Worm (Caenorhabditis elegans): ENCODE data around the gene ZC132.11.

Gene ZC132.11

DNA sequence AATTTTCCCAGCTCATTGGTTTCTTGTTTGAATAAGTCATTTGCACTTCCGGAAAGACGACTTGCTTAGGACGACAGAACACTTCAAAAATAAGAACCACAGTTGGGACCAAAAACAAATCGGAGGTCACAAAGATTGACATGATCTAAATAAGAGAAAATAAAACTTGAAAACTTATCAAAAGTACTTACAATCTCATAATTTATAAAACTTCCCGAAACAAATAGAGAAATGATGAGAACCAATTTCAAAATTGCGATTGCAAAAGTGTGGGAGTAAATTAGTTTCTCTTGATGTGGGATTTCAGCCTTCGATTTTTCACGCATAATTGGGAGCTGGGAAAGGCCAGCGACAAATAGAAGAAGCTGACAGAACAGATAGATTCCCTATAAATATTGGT is at the start of gene ZC132.11:
TSS of gene ZC132.11 (minus strand) at position 101 of the 400 bp plus-strand sequence.
- TF ChIP-seq nhr-12 (tag; optimal IDR thresholded peaks at IDR 0.05) (no peak), Y116A8C.19 (tag; optimal IDR thresholded peaks at IDR 0.05; ENCODE audit: borderline replicate concordance) (no peak), sox-4 (tag; optimal IDR thresholded peaks at IDR 0.05) (no peak), egl-27 (tag; optimal IDR thresholded peaks at IDR 0.05) (no peak), pax-3 (tag; optimal IDR thresholded peaks at IDR 0.05) (no peak), unc-86 (tag; optimal IDR thresholded peaks at IDR 0.05) (no peak)

DNA sequence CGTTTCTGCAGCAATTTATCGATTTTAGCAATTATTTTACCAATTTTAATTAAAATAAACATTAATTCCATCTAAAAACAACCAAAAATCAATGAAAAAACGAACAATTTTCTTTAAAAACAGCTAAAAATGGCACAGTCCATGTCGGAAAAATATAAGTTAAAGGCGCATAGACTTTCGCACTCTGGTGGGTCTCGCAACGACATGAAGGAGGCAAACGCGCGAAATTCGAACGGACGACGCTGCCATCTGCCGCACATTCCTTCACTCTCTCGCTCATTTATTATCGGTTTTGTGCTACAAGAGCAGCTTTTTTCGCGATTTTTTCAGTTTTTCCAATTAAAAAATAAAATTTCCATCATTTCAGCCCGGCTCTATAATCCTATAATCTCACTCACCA is 48.3 kb upstream of the ZC132.11 start, which contains the start of gene mcm-7:
TSS of gene mcm-7 (plus strand) at position 368 of the 400 bp plus-strand sequence.
- TF ChIP-seq unc-130 (tag; optimal IDR thresholded peaks at IDR 0.05) (peak; percentile 43), hlh-4 (tag; optimal IDR thresholded peaks at IDR 0.05) (no peak), grh-1 (GFP tag; IDR thresholded peaks at IDR 0.05) (peak; percentile 14; the same call in 1 of the 2 replicates), lin-13 (GFP tag; optimal IDR thresholded peaks at IDR 0.05) (peak; percentile 16), dsc-1 (tag; optimal IDR thresholded peaks at IDR 0.05) (peak; percentile 12), efl-1 (optimal IDR thresholded peaks at IDR 0.05) (peak; percentile 95 to 96), efl-1 (GFP tag; optimal IDR thresholded peaks at IDR 0.05 in 1 of 2) (peak; percentile 96 to 100), lin-39 (tag; optimal IDR thresholded peaks at IDR 0.05) (no peak), fkh-10 (GFP tag; optimal IDR thresholded peaks at IDR 0.05) (no peak), nhr-84 (tag; optimal IDR thresholded peaks at IDR 0.05) (no peak), nhr-77 (tag; optimal IDR thresholded peaks at IDR 0.05) (peak; percentile 46), skn-1 (tag; optimal IDR thresholded peaks at IDR 0.05) (peak; percentile 52), zip-4 (GFP tag; optimal IDR thresholded peaks at IDR 0.05) (no peak), hlh-17 (GFP tag; optimal IDR thresholded peaks at IDR 0.05; ENCODE audit: borderline replicate concordance) (no peak), swsn-7 (tag; optimal IDR thresholded peaks at IDR 0.05) (peak; percentile 38), C16A3.4 (tag; optimal IDR thresholded peaks at IDR 0.05) (peak; percentile 85), nhr-11 (tag; optimal IDR thresholded peaks at IDR 0.05) (no peak), Y116A8C.19 (tag; optimal IDR thresholded peaks at IDR 0.05; ENCODE audit: borderline replicate concordance) (no peak), nhr-90 (tag; optimal IDR thresholded peaks at IDR 0.05; ENCODE audit: poor library complexity) (peak; percentile 19), sup-37 (GFP tag; optimal IDR thresholded peaks at IDR 0.05) (no peak), lin-14 (GFP tag; optimal IDR thresholded peaks at IDR 0.05) (peak; percentile 38), ceh-88 (GFP tag; IDR thresholded peaks at IDR 0.05) (no peak), zag-1 (tag; optimal IDR thresholded peaks at IDR 0.05) (no peak), irx-1 (tag; optimal IDR thresholded peaks at IDR 0.05) (peak; percentile 12), mab-9 (GFP tag; IDR thresholded peaks at IDR 0.05) (no peak), nhr-71 (tag; optimal IDR thresholded peaks at IDR 0.05) (peak; percentile 68), rnt-1 (tag; optimal IDR thresholded peaks at IDR 0.05) (peak; percentile 60), xbp-1 (tag; optimal IDR thresholded peaks at IDR 0.05) (peak; percentile 46), ztf-4 (tag; optimal IDR thresholded peaks at IDR 0.05) (no peak), hpl-2 (GFP tag; optimal IDR thresholded peaks at IDR 0.05) (no peak), mdl-1 (tag; optimal IDR thresholded peaks at IDR 0.05) (peak in 1 of 2 experiments; percentile 53), ztf-11 (tag; optimal IDR thresholded peaks at IDR 0.05) (no peak), nhr-76 (tag; optimal IDR thresholded peaks at IDR 0.05) (no peak), nhr-12 (tag; optimal IDR thresholded peaks at IDR 0.05) (no peak), ceh-90 (tag; optimal IDR thresholded peaks at IDR 0.05) (no peak), nhr-237 (tag; optimal IDR thresholded peaks at IDR 0.05) (no peak), nhr-47 (tag; optimal IDR thresholded peaks at IDR 0.05) (peak; percentile 58), mep-1 (tag; optimal IDR thresholded peaks at IDR 0.05) (no peak), snpc-4 (tag; optimal IDR thresholded peaks at IDR 0.05) (peak; percentile 17), C04F5.9 (tag; optimal IDR thresholded peaks at IDR 0.05) (no peak), lsy-2 (tag; optimal IDR thresholded peaks at IDR 0.05) (peak; percentile 64 to 86), snu-23 (GFP tag; optimal IDR thresholded peaks at IDR 0.05) (peak; percentile 64), elt-2 (tag; optimal IDR thresholded peaks at IDR 0.05) (no peak), pag-3 (tag; optimal IDR thresholded peaks at IDR 0.05; ENCODE audit: borderline replicate concordance, insufficient read depth) (no peak), nhr-28 (tag; optimal IDR thresholded peaks at IDR 0.05) (no peak), mef-2 (tag; optimal IDR thresholded peaks at IDR 0.05) (no peak), nhr-19 (GFP tag; conservative IDR thresholded peaks at IDR 0.05) (peak; percentile 39), unc-30 (tag; optimal IDR thresholded peaks at IDR 0.05) (no peak)

Measured in whole organism, L1 larva.